Fruit fly (Drosophila melanogaster): ENCODE results near the gene mtgo.

The mtgo gene

dm6 chr2L:16711891-16712290 lies 167.1 kb downstream of the mtgo start (continued):
- peak; percentile 54 for TF ChIP-seq run (tag; optimal IDR thresholded peaks at IDR 0.05)
- TF ChIP-seq BtbVII (GFP tag; optimal IDR thresholded peaks at IDR 0.05) = no peak
- no peak for TF ChIP-seq CG9797 (GFP tag; optimal IDR thresholded peaks at IDR 0.05)
- TF ChIP-seq CG8478 (optimal IDR thresholded peaks at IDR 0.05) = no peak
- TF ChIP-seq nom (GFP tag; optimal IDR thresholded peaks at IDR 0.05) = no peak
- no peak for TF ChIP-seq Gsc (GFP tag; IDR thresholded peaks at IDR 0.05)
- no peak for TF ChIP-seq CG8944 (GFP tag; optimal IDR thresholded peaks at IDR 0.05)
- TF ChIP-seq mam (GFP tag; optimal IDR thresholded peaks at IDR 0.05) = no peak
- TF ChIP-seq pros (GFP tag; optimal IDR thresholded peaks at IDR 0.05) = peak; percentile 7
- no peak for TF ChIP-seq CG17361 (GFP tag; IDR thresholded peaks at IDR 0.05)
- peak in 1 of 2 experiments; percentile 28 for TF ChIP-seq eve (GFP tag; optimal IDR thresholded peaks at IDR 0.05)
- TF ChIP-seq CG4424 (GFP tag; optimal IDR thresholded peaks at IDR 0.05) = no peak
- TF ChIP-seq CG2116 (GFP tag; optimal IDR thresholded peaks at IDR 0.05) = no peak
- TF ChIP-seq Fer1 (GFP tag; optimal IDR thresholded peaks at IDR 0.05) = no peak
- no peak for TF ChIP-seq CG6791 (GFP tag; IDR thresholded peaks at IDR 0.05; ENCODE audit: partially characterized antibody)
- no peak for TF ChIP-seq lola (GFP tag; optimal IDR thresholded peaks at IDR 0.05)
- TF ChIP-seq CG30403 (GFP tag; optimal IDR thresholded peaks at IDR 0.05) = no peak
- no peak for TF ChIP-seq crc (GFP tag; optimal IDR thresholded peaks at IDR 0.05)
- TF ChIP-seq Dip2 (GFP tag; IDR thresholded peaks at IDR 0.05) = no peak
- TF ChIP-seq dan (GFP tag; IDR thresholded peaks at IDR 0.05) = no peak
- no peak for TF ChIP-seq CG3407 (GFP tag; optimal IDR thresholded peaks at IDR 0.05)
- TF ChIP-seq CG11504 (tag; optimal IDR thresholded peaks at IDR 0.05) = no peak
- peak; percentile 61; the same call in 1 of the 2 replicates for TF ChIP-seq Awh (GFP tag; IDR thresholded peaks at IDR 0.05)
- no peak for TF ChIP-seq slbo (GFP tag; IDR thresholded peaks at IDR 0.05)
- TF ChIP-seq CG9817 (tag; optimal IDR thresholded peaks at IDR 0.05) = no peak
- TF ChIP-seq CG1602 (GFP tag; optimal IDR thresholded peaks at IDR 0.05) = no peak
- no peak for TF ChIP-seq CG7963 (GFP tag; IDR thresholded peaks at IDR 0.05; ENCODE audit: partially characterized antibody)
- TF ChIP-seq CG7357 (GFP tag; IDR thresholded peaks at IDR 0.05) = no peak
- no peak for TF ChIP-seq Neu2 (GFP tag; optimal IDR thresholded peaks at IDR 0.05; ENCODE audit: borderline replicate concordance)
- TF ChIP-seq CG3163 (GFP tag; optimal IDR thresholded peaks at IDR 0.05) = no peak

Data from whole organism, embryonic.